Fruit fly (Drosophila melanogaster): ENCODE results near the gene CG5707.

The CG5707 gene

DNA sequence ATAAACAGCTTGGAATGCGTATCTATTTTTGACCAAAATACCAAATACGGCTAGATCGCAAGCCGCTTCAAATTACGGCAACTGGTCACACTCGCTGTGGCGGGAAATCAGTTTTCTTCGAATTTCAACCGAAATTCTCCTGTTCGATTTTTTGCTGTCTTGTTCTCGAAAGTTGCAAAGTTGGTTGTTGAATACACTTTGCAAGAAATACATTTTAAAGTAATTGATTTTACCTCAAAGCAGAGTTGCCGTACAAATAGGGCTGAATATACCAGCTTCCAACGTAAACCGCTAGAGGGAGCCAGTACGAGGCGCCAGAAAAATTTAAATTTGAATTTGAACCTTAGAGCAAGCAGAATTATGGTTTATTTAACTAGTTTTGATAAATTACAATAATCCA, 45.0 kb upstream of the CG5707 start, which contains the start of gene CG9018 (continued):
- TF ChIP-seq CG7963 (GFP tag; IDR thresholded peaks at IDR 0.05; ENCODE audit: partially characterized antibody) (0 out of 3 replicates have a peak, but pooled peaks have one; percentile 16), phol (tag; optimal IDR thresholded peaks at IDR 0.05) (peak; percentile 49), gfzf (GFP tag; optimal IDR thresholded peaks at IDR 0.05) (peak; percentile 95), Dp (GFP tag; optimal IDR thresholded peaks at IDR 0.05) (peak; percentile 94), CG9215 (GFP tag; IDR thresholded peaks at IDR 0.05) (no peak), Sin3A (optimal IDR thresholded peaks at IDR 0.05) (peak; percentile 97), H2.0 (GFP tag; IDR thresholded peaks at IDR 0.05) (no peak)

DNA sequence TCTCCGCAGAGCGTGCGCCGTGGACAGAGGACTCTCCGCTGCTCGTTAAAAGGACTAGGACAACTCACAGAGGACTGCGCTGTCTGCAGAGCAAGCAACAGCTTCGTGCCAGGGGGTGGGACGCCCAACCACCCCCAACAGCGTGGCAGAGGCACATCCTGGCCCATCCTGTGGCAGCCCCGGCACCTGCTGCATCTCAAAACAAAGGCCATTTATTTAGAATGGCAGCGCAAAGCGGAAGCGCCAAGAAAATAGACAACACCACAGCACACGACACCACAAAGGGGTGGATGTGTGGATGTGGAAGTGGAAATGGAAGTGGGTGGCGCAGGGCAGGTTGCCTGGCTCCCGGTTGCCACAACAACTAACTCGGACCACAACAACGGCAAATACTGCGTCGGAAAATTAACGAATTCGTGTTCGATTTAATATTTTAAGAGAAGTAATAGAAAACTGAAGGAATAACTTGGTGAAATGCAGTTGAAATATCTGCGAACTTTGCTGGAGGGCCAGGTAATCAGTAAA, 37.2 kb upstream of the CG5707 start, which contains the start of gene Oseg2:
Gene Oseg2 (plus strand): TSS at position 475 of the 525 bp plus-strand sequence.
- TF ChIP-seq Hr78 (GFP tag; optimal IDR thresholded peaks at IDR 0.05), result no peak
- no peak for TF ChIP-seq tin (GFP tag; optimal IDR thresholded peaks at IDR 0.05)
- no peak for TF ChIP-seq mirr (GFP tag; optimal IDR thresholded peaks at IDR 0.05)
- no peak for TF ChIP-seq CG1792 (GFP tag; optimal IDR thresholded peaks at IDR 0.05)
- TF ChIP-seq HLH4C (GFP tag; IDR thresholded peaks at IDR 0.05; ENCODE audit: partially characterized antibody), result 0 out of 3 replicates have a peak, but pooled peaks have one; percentile 9
- no peak for TF ChIP-seq fd3F (GFP tag; optimal IDR thresholded peaks at IDR 0.05)
- TF ChIP-seq CG8944 (GFP tag; optimal IDR thresholded peaks at IDR 0.05), result no peak
- TF ChIP-seq CG10209 (GFP tag; optimal IDR thresholded peaks at IDR 0.05), result no peak
- no peak for TF ChIP-seq Hand (GFP tag; optimal IDR thresholded peaks at IDR 0.05)
- TF ChIP-seq CG5245 (GFP tag; optimal IDR thresholded peaks at IDR 0.05), result no peak
- TF ChIP-seq nerfin-2 (GFP tag; IDR thresholded peaks at IDR 0.05; ENCODE audit: partially characterized antibody), result no peak
- TF ChIP-seq eyg (GFP tag; optimal IDR thresholded peaks at IDR 0.05), result no peak
- TF ChIP-seq Mes4 (GFP tag; optimal IDR thresholded peaks at IDR 0.05), result no peak
- peak; percentile 32 for TF ChIP-seq Hey (tag; optimal IDR thresholded peaks at IDR 0.05)
- no peak for TF ChIP-seq yki (optimal IDR thresholded peaks at IDR 0.05)
- no peak for TF ChIP-seq Hmx (GFP tag; optimal IDR thresholded peaks at IDR 0.05)
- no peak for TF ChIP-seq Atf3 (GFP tag; optimal IDR thresholded peaks at IDR 0.05)
- TF ChIP-seq CG1603 (tag; optimal IDR thresholded peaks at IDR 0.05), result no peak
- no peak for TF ChIP-seq CG4707 (GFP tag; optimal IDR thresholded peaks at IDR 0.05)
- no peak for TF ChIP-seq D19B (GFP tag; optimal IDR thresholded peaks at IDR 0.05)
- peak; percentile 82 for TF ChIP-seq seq (GFP tag; IDR thresholded peaks at IDR 0.05)
- no peak for TF ChIP-seq CG17568 (GFP tag; optimal IDR thresholded peaks at IDR 0.05)
- no peak for TF ChIP-seq CG9727 (GFP tag; optimal IDR thresholded peaks at IDR 0.05)
- TF ChIP-seq CG9797 (GFP tag; optimal IDR thresholded peaks at IDR 0.05), result no peak
- TF ChIP-seq dpn (GFP tag; optimal IDR thresholded peaks at IDR 0.05), result no peak
- TF ChIP-seq Spps (tag; optimal IDR thresholded peaks at IDR 0.05), result no peak
- no peak for TF ChIP-seq h (optimal IDR thresholded peaks at IDR 0.05)
- TF ChIP-seq wek (GFP tag; optimal IDR thresholded peaks at IDR 0.05), result no peak
- peak; percentile 56 for TF ChIP-seq pros (GFP tag; optimal IDR thresholded peaks at IDR 0.05)
- TF ChIP-seq CG7372 (GFP tag; IDR thresholded peaks at IDR 0.05), result no peak
- TF ChIP-seq ewg (GFP tag; optimal IDR thresholded peaks at IDR 0.05), result peak; percentile 99
- TF ChIP-seq CG6813 (GFP tag; optimal IDR thresholded peaks at IDR 0.05), result no peak
- TF ChIP-seq tio (GFP tag; optimal IDR thresholded peaks at IDR 0.05), result no peak
- no peak for TF ChIP-seq jigr1 (GFP tag; IDR thresholded peaks at IDR 0.05)
- no peak for TF ChIP-seq pita (GFP tag; optimal IDR thresholded peaks at IDR 0.05)
- no peak for TF ChIP-seq CG9876 (GFP tag; optimal IDR thresholded peaks at IDR 0.05)
- no peak for TF ChIP-seq Fer1 (GFP tag; optimal IDR thresholded peaks at IDR 0.05)
- no peak for TF ChIP-seq CG10366 (GFP tag; IDR thresholded peaks at IDR 0.05)
- TF ChIP-seq Eip74EF (GFP tag; optimal IDR thresholded peaks at IDR 0.05), result no peak
- no peak for TF ChIP-seq p53 (GFP tag; optimal IDR thresholded peaks at IDR 0.05)
- no peak for TF ChIP-seq hth (optimal IDR thresholded peaks at IDR 0.05)
- no peak for TF ChIP-seq CG12236 (GFP tag; optimal IDR thresholded peaks at IDR 0.05)
- no peak for TF ChIP-seq sisA (GFP tag; IDR thresholded peaks at IDR 0.05)
